Worm (Caenorhabditis elegans) whole organism, mixed stage, embryonic: Measurements from ENCODE around the gene sre-52.

Experiments used
- blmp-1 ChIP-seq: fragments of 150-350 bp; optimal IDR thresholded peaks from 2 replicates; lab custom pipeline; 2014; ENCODE audit warnings: missing biosample characterization, missing genetic modification characterization
- ceh-39 ChIP-seq: fragments of 150-350 bp; optimal IDR thresholded peaks from 2 replicates; lab custom pipeline; 2014; ENCODE audit warnings: missing biosample characterization, missing genetic modification characterization
- ceh-83 ChIP-seq: fragments of 200-800 bp; sonication (Bioruptor generic); optimal IDR thresholded peaks from 2 replicates; lab custom pipeline; 2018; ENCODE audit warnings: mild to moderate bottlenecking, missing genetic modification characterization, missing compliant biosample characterization
- ces-1 ChIP-seq: fragments of 150-350 bp; optimal IDR thresholded peaks from 2 replicates; lab custom pipeline; 2014; ENCODE audit warnings: missing biosample characterization, missing genetic modification reagents, missing genetic modification characterization
- cnd-1 ChIP-seq: fragments of 200-800 bp; sonication (Bioruptor generic); optimal IDR thresholded peaks from 2 replicates; lab custom pipeline; 2018; ENCODE audit warnings: mild to moderate bottlenecking, missing genetic modification characterization, missing compliant biosample characterization
- drap-1 ChIP-seq: fragments of 200-800 bp; sonication (Bioruptor generic); optimal IDR thresholded peaks from 3 replicates; lab custom pipeline; 2018; ENCODE audit warnings: mild to moderate bottlenecking, missing genetic modification characterization, missing compliant biosample characterization
- elt-1 ChIP-seq: sonication (generic microtip); optimal IDR thresholded peaks from 2 replicates; lab custom pipeline; 2017; ENCODE audit warnings: missing genetic modification characterization, mild to moderate bottlenecking, missing compliant biosample characterization, antibody characterized with exemption, moderate library complexity, borderline replicate concordance; ENCODE audit not compliant: insufficient read depth
- ham-2 ChIP-seq: fragments of 200-800 bp; sonication (Bioruptor generic); optimal IDR thresholded peaks from 2 replicates; lab custom pipeline; 2018; ENCODE audit warnings: mild to moderate bottlenecking, missing genetic modification characterization, missing compliant biosample characterization
- hlh-1 ChIP-seq: fragments of 150-350 bp; optimal IDR thresholded peaks from 2 replicates; lab custom pipeline; 2014; ENCODE audit warnings: missing biosample characterization, missing genetic modification reagents, missing genetic modification characterization
- lin-13 ChIP-seq: fragments of 150-350 bp; optimal IDR thresholded peaks from 2 replicates; lab custom pipeline; 2014; ENCODE audit warnings: missing biosample characterization, missing genetic modification characterization
- lin-32 ChIP-seq: fragments of 200-800 bp; sonication (Bioruptor generic); optimal IDR thresholded peaks from 2 replicates; lab custom pipeline; 2018; ENCODE audit warnings: mild to moderate bottlenecking, missing genetic modification characterization, missing compliant biosample characterization
- mab-5 ChIP-seq: fragments of 150-350 bp; optimal IDR thresholded peaks from 2 replicates; lab custom pipeline; 2014; ENCODE audit warnings: missing biosample characterization, missing genetic modification characterization
- mep-1 ChIP-seq: fragments of 150-350 bp; optimal IDR thresholded peaks from 2 replicates; lab custom pipeline; 2017; ENCODE audit warnings: missing biosample characterization, missing genetic modification reagents, missing genetic modification characterization, inconsistent platforms
- mls-2 ChIP-seq: sonication (generic microtip); optimal IDR thresholded peaks from 2 replicates; lab custom pipeline; 2016; ENCODE audit warnings: mild to moderate bottlenecking, missing genetic modification characterization, moderate library complexity, missing compliant biosample characterization
- nhr-2 ChIP-seq: fragments of 150-350 bp; optimal IDR thresholded peaks from 2 replicates; lab custom pipeline; 2014; ENCODE audit warnings: missing biosample characterization, missing genetic modification characterization
- nhr-28 ChIP-seq: fragments of 150-350 bp; optimal IDR thresholded peaks from 2 replicates; lab custom pipeline; 2014; ENCODE audit warnings: missing biosample characterization, missing genetic modification characterization
- nhr-76 ChIP-seq: sonication (generic microtip); optimal IDR thresholded peaks from 2 replicates; lab custom pipeline; 2017; ENCODE audit warnings: missing biosample characterization, missing genetic modification characterization
- pha-4 ChIP-seq: fragments of 150-350 bp; optimal IDR thresholded peaks from 2 replicates; lab custom pipeline; 2018; ENCODE audit warnings: missing biosample characterization, missing genetic modification reagents, missing genetic modification characterization
- sem-2 ChIP-seq: fragments of 200-800 bp; sonication (Bioruptor generic); optimal IDR thresholded peaks from 2 replicates; lab custom pipeline; 2018; ENCODE audit warnings: mild to moderate bottlenecking, missing genetic modification characterization, missing compliant biosample characterization
- snpc-4 ChIP-seq: fragments of 150-350 bp; optimal IDR thresholded peaks from 2 replicates; lab custom pipeline; 2014; ENCODE audit warnings: missing biosample characterization, missing genetic modification characterization
- sptf-1 ChIP-seq: sonication (generic microtip); optimal IDR thresholded peaks from 2 replicates; lab custom pipeline; 2017; ENCODE audit warnings: mild to moderate bottlenecking, missing genetic modification characterization, moderate library complexity, missing compliant biosample characterization
- tbx-8 ChIP-seq: fragments of 200-800 bp; sonication (Bioruptor generic); optimal IDR thresholded peaks from 2 replicates; lab custom pipeline; 2018; ENCODE audit warnings: mild to moderate bottlenecking, missing genetic modification characterization, moderate library complexity, missing compliant biosample characterization
- unc-39 ChIP-seq: fragments of 150-350 bp; optimal IDR thresholded peaks from 2 replicates; lab custom pipeline; 2014; ENCODE audit warnings: missing biosample characterization, missing genetic modification characterization
- zip-8 ChIP-seq: fragments of 150-350 bp; optimal IDR thresholded peaks from 2 replicates; lab custom pipeline; 2014; ENCODE audit warnings: missing biosample characterization, missing genetic modification characterization

Gene sre-52

ce11 chrII:12362262-12362661 lies 26.7 kb downstream of the sre-52 start:
- TF ChIP-seq ceh-83 (GFP tag; lab: Kevin White, UChicago): peak; percentile 52
- TF ChIP-seq ham-2 (GFP tag; lab: Kevin White, UChicago): no peak

ce11 chrII:12369202-12369601 lies 33.7 kb downstream of the sre-52 start:
- TF ChIP-seq lin-13 (tag; lab: Kevin White, UChicago): no peak
- no peak for TF ChIP-seq sptf-1 (tag; lab: Kevin White, UChicago)
- no peak for TF ChIP-seq ces-1 (GFP tag; lab: Kevin White, UChicago)
- no peak for TF ChIP-seq elt-1 (tag; lab: Kevin White, UChicago)
- TF ChIP-seq zip-8 (tag; lab: Kevin White, UChicago): no peak
- no peak for TF ChIP-seq snpc-4
- no peak for TF ChIP-seq nhr-76
- no peak for TF ChIP-seq ham-2 (GFP tag; lab: Kevin White, UChicago)
- no peak for TF ChIP-seq hlh-1 (tag; lab: Kevin White, UChicago)
- no peak for TF ChIP-seq mls-2 (tag; lab: Kevin White, UChicago)
- no peak for TF ChIP-seq drap-1 (GFP tag; lab: Kevin White, UChicago)
- no peak for TF ChIP-seq pha-4 (tag; lab: Kevin White, UChicago)
- no peak for TF ChIP-seq nhr-28
- no peak for TF ChIP-seq ceh-39 (tag; lab: Kevin White, UChicago)
- no peak for TF ChIP-seq mab-5 (tag; lab: Kevin White, UChicago)
- no peak for TF ChIP-seq blmp-1
- no peak for TF ChIP-seq mep-1 (tag; lab: Kevin White, UChicago)
- TF ChIP-seq, all 35 proteins: peak for 0

- peak; percentile 64 for TF ChIP-seq ces-1 (GFP tag; lab: Kevin White, UChicago)
- no peak for TF ChIP-seq lin-32
Measured at ce11 chrII:12373921-12374320, 38.4 kb downstream of the sre-52 start.

- TF ChIP-seq mab-5 (tag; lab: Kevin White, UChicago) (no peak), nhr-28 (no peak), ham-2 (GFP tag; lab: Kevin White, UChicago) (no peak), pha-4 (tag; lab: Kevin White, UChicago) (no peak), mep-1 (tag; lab: Kevin White, UChicago) (no peak), sem-2 (GFP tag; lab: Kevin White, UChicago) (no peak), tbx-8 (GFP tag; lab: Kevin White, UChicago) (no peak)
Measured at ce11 chrII:12378793-12379192, 43.3 kb downstream of the sre-52 start.

- TF ChIP-seq pha-4 (tag; lab: Kevin White, UChicago): no peak
- no peak for TF ChIP-seq unc-39
- no peak for TF ChIP-seq ham-2 (GFP tag; lab: Kevin White, UChicago)
- TF ChIP-seq lin-13 (tag; lab: Kevin White, UChicago): no peak
- TF ChIP-seq snpc-4: no peak
- no peak for TF ChIP-seq tbx-8 (GFP tag; lab: Kevin White, UChicago)
Measured at ce11 chrII:12379430-12379829, 43.9 kb downstream of the sre-52 start, which contains the start of gene marc-5. Gene marc-5 (minus strand): TSS chrII:12379530.

- peak; percentile 12 for TF ChIP-seq ham-2 (GFP tag; lab: Kevin White, UChicago)
- no peak for TF ChIP-seq elt-1 (tag; lab: Kevin White, UChicago)
- no peak for TF ChIP-seq tbx-8 (GFP tag; lab: Kevin White, UChicago)
- no peak for TF ChIP-seq cnd-1 (tag; lab: Kevin White, UChicago)
- TF ChIP-seq nhr-2: no peak
Measured at ce11 chrII:12380888-12381287, 45.4 kb downstream of the sre-52 start.

- no peak for TF ChIP-seq nhr-2
- peak; percentile 0 for TF ChIP-seq hlh-1 (tag; lab: Kevin White, UChicago)
- TF ChIP-seq unc-39: peak; percentile 23
Measured at ce11 chrII:12382625-12383562, 47.4 kb downstream of the sre-52 start, which contains the start of gene btb-14. Gene btb-14 (plus strand): TSS chrII:12383463.
